Worm (Caenorhabditis elegans) whole organism, L1 larva: Measurements from ENCODE around the gene ZK856.16.
A peak's percentile ranks its signal among the peaks of the same experiment; 100 is the strongest.

Experiments
- C04F5.9 ChIP-seq: sonication (generic microtip); optimal IDR thresholded peaks from 2 replicates; lab custom pipeline; 2016; ENCODE audit warnings: missing genetic modification characterization, missing compliant biosample characterization
- C34B4.2 ChIP-seq: sonication (generic microtip); optimal IDR thresholded peaks from 2 replicates; lab custom pipeline; 2017; ENCODE audit warnings: mild to moderate bottlenecking, missing genetic modification characterization, missing compliant biosample characterization
- F16B12.6 ChIP-seq: fragments of 150-350 bp; optimal IDR thresholded peaks from 2 replicates; lab custom pipeline; 2014; ENCODE audit warnings: missing biosample characterization, missing genetic modification characterization
- Y116A8C.19 ChIP-seq: sonication (generic microtip); optimal IDR thresholded peaks from 2 replicates; lab custom pipeline; 2016; ENCODE audit warnings: missing compliant biosample characterization, missing genetic modification characterization, borderline replicate concordance
- aly-2 ChIP-seq: fragments of 150-350 bp; optimal IDR thresholded peaks from 2 replicates; lab custom pipeline; 2014; ENCODE audit warnings: missing biosample characterization, missing genetic modification characterization
- ama-1 ChIP-seq: fragments of 150-350 bp; optimal IDR thresholded peaks from 2 replicates; lab custom pipeline; 2014
- blmp-1 ChIP-seq: fragments of 150-350 bp; optimal IDR thresholded peaks from 2 replicates; lab custom pipeline; 2014; ENCODE audit warnings: missing biosample characterization, missing genetic modification characterization
- ceh-8 ChIP-seq: fragments of 200-800 bp; sonication (Bioruptor generic); optimal IDR thresholded peaks from 2 replicates; lab custom pipeline; 2018; ENCODE audit warnings: mild to moderate bottlenecking, missing genetic modification characterization, moderate library complexity, missing compliant biosample characterization
- ceh-90 ChIP-seq: sonication (generic microtip); optimal IDR thresholded peaks from 2 replicates; lab custom pipeline; 2016; ENCODE audit warnings: missing genetic modification characterization, missing compliant biosample characterization
- ces-1 ChIP-seq: fragments of 150-350 bp; optimal IDR thresholded peaks from 2 replicates; lab custom pipeline; 2014; ENCODE audit warnings: missing biosample characterization, missing genetic modification reagents, missing genetic modification characterization
- dsc-1 ChIP-seq: sonication (generic microtip); optimal IDR thresholded peaks from 2 replicates; lab custom pipeline; 2016; ENCODE audit warnings: mild to moderate bottlenecking, missing genetic modification characterization, missing compliant biosample characterization
- efl-3 ChIP-seq: fragments of 200-800 bp; sonication (Bioruptor generic); optimal IDR thresholded peaks from 2 replicates; lab custom pipeline; 2018; ENCODE audit warnings: mild to moderate bottlenecking, missing genetic modification characterization, missing compliant biosample characterization
- elt-2 ChIP-seq: sonication (generic microtip); optimal IDR thresholded peaks from 2 replicates; lab custom pipeline; 2016; ENCODE audit warnings: missing genetic modification characterization, mild to moderate bottlenecking, inconsistent platforms, missing compliant biosample characterization, missing genetic modification reagents
- fkh-4 ChIP-seq: sonication (generic microtip); optimal IDR thresholded peaks from 2 replicates; lab custom pipeline; 2016; ENCODE audit warnings: missing compliant biosample characterization, missing genetic modification characterization, borderline replicate concordance
- grh-1 ChIP-seq: fragments of 200-800 bp; sonication (Bioruptor generic); IDR thresholded peaks from 2 replicates; pipeline ENCODE4 v1.3.6; 2022; ENCODE audit warnings: missing genetic modification reagents, missing genetic modification characterization, missing compliant biosample characterization
- hlh-4 ChIP-seq: sonication (generic microtip); optimal IDR thresholded peaks from 2 replicates; lab custom pipeline; 2016; ENCODE audit warnings: mild to moderate bottlenecking, missing genetic modification characterization, missing compliant biosample characterization
- lin-14 ChIP-seq: fragments of 200-800 bp; sonication (Bioruptor generic); optimal IDR thresholded peaks from 2 replicates; lab custom pipeline; 2018; ENCODE audit warnings: mild to moderate bottlenecking, missing genetic modification characterization, moderate library complexity, missing compliant biosample characterization
- lsy-2 ChIP-seq, 2 experiments: fragments of 150-350 bp; optimal IDR thresholded peaks; 2 replicates each; lab custom pipeline; 2014; ENCODE audit warnings: missing biosample characterization in 2 of 2, missing genetic modification characterization in 2 of 2
- mdl-1 ChIP-seq, 2 experiments: fragments of 150-350 bp; optimal IDR thresholded peaks; 2 replicates each; lab custom pipeline; 2014 to 2017; ENCODE audit warnings: missing biosample characterization in 2 of 2, missing genetic modification characterization in 2 of 2, inconsistent platforms in 1 of 2
- mef-2 ChIP-seq: fragments of 150-350 bp; optimal IDR thresholded peaks from 2 replicates; lab custom pipeline; 2014; ENCODE audit warnings: missing biosample characterization, missing genetic modification characterization
- mep-1 ChIP-seq: fragments of 150-350 bp; optimal IDR thresholded peaks from 2 replicates; lab custom pipeline; 2014; ENCODE audit warnings: missing biosample characterization, missing genetic modification characterization
- nhr-12 ChIP-seq: sonication (generic microtip); optimal IDR thresholded peaks from 2 replicates; lab custom pipeline; 2017; ENCODE audit warnings: missing biosample characterization, missing genetic modification characterization
- nhr-237 ChIP-seq: fragments of 150-350 bp; optimal IDR thresholded peaks from 2 replicates; lab custom pipeline; 2014; ENCODE audit warnings: missing biosample characterization, missing genetic modification characterization
- nhr-28 ChIP-seq: fragments of 150-350 bp; optimal IDR thresholded peaks from 2 replicates; lab custom pipeline; 2014; ENCODE audit warnings: missing biosample characterization, missing genetic modification characterization
- nhr-47 ChIP-seq: sonication (generic microtip); optimal IDR thresholded peaks from 2 replicates; lab custom pipeline; 2016; ENCODE audit warnings: mild to moderate bottlenecking, missing genetic modification characterization, moderate library complexity, missing compliant biosample characterization
- nhr-71 ChIP-seq: sonication (generic microtip); optimal IDR thresholded peaks from 2 replicates; lab custom pipeline; 2016; ENCODE audit warnings: mild to moderate bottlenecking, missing genetic modification characterization, moderate library complexity, missing compliant biosample characterization
- nhr-76 ChIP-seq: sonication (generic microtip); optimal IDR thresholded peaks from 2 replicates; lab custom pipeline; 2017; ENCODE audit warnings: missing biosample characterization, missing genetic modification characterization
- pqm-1 ChIP-seq: sonication (generic microtip); optimal IDR thresholded peaks from 3 replicates; lab custom pipeline; 2017; ENCODE audit warnings: missing biosample characterization, missing genetic modification characterization
- rnt-1 ChIP-seq: sonication (generic microtip); optimal IDR thresholded peaks from 2 replicates; lab custom pipeline; 2016; ENCODE audit warnings: mild to moderate bottlenecking, missing genetic modification characterization, moderate library complexity, missing compliant biosample characterization
- snpc-4 ChIP-seq: fragments of 150-350 bp; optimal IDR thresholded peaks from 2 replicates; lab custom pipeline; 2014; ENCODE audit warnings: missing biosample characterization, missing genetic modification characterization
- sox-4 ChIP-seq: sonication (generic microtip); optimal IDR thresholded peaks from 2 replicates; lab custom pipeline; 2016; ENCODE audit warnings: missing genetic modification characterization, missing compliant biosample characterization
- sptf-1 ChIP-seq: fragments of 150-350 bp; optimal IDR thresholded peaks from 2 replicates; lab custom pipeline; 2014; ENCODE audit warnings: missing biosample characterization, missing genetic modification characterization
- sup-37 ChIP-seq: fragments of 200-800 bp; sonication (Bioruptor generic); optimal IDR thresholded peaks from 2 replicates; lab custom pipeline; 2018; ENCODE audit warnings: mild to moderate bottlenecking, missing genetic modification characterization, missing compliant biosample characterization
- swsn-7 ChIP-seq: sonication (generic microtip); optimal IDR thresholded peaks from 2 replicates; lab custom pipeline; 2016; ENCODE audit warnings: missing genetic modification characterization, missing compliant biosample characterization
- tbx-2 ChIP-seq: sonication (generic microtip); optimal IDR thresholded peaks from 2 replicates; lab custom pipeline; 2016; ENCODE audit warnings: missing genetic modification characterization, missing compliant biosample characterization
- unc-30 ChIP-seq: sonication (generic microtip); optimal IDR thresholded peaks from 2 replicates; lab custom pipeline; 2017; ENCODE audit warnings: missing biosample characterization, missing genetic modification characterization
- unc-62 ChIP-seq: fragments of 150-350 bp; optimal IDR thresholded peaks from 2 replicates; lab custom pipeline; 2014; ENCODE audit warnings: missing biosample characterization, missing genetic modification reagents, missing genetic modification characterization
- unc-86 ChIP-seq: sonication (generic microtip); optimal IDR thresholded peaks from 2 replicates; lab custom pipeline; 2016; ENCODE audit warnings: missing genetic modification characterization, missing compliant biosample characterization
- vab-15 ChIP-seq: sonication (generic microtip); optimal IDR thresholded peaks from 2 replicates; lab custom pipeline; 2017; ENCODE audit warnings: missing genotype, mild to moderate bottlenecking, missing genetic modification characterization, missing compliant biosample characterization
- zag-1 ChIP-seq: fragments of 150-350 bp; optimal IDR thresholded peaks from 2 replicates; lab custom pipeline; 2014; ENCODE audit warnings: missing biosample characterization, missing genetic modification characterization
- zip-4 ChIP-seq: fragments of 200-800 bp; sonication (Bioruptor generic); optimal IDR thresholded peaks from 2 replicates; lab custom pipeline; 2018; ENCODE audit warnings: mild to moderate bottlenecking, missing genetic modification characterization, moderate library complexity, missing compliant biosample characterization
- ztf-11 ChIP-seq, 2 experiments: sonication (generic microtip); optimal IDR thresholded peaks; 2 replicates each; lab custom pipeline; 2016 to 2017; ENCODE audit warnings: missing genetic modification characterization in 2 of 2, missing biosample characterization in 1 of 2, missing compliant biosample characterization in 1 of 2
- ztf-4 ChIP-seq: fragments of 150-350 bp; optimal IDR thresholded peaks from 2 replicates; lab custom pipeline; 2014; ENCODE audit warnings: missing biosample characterization, missing genetic modification characterization

Gene ZK856.16

DNA sequence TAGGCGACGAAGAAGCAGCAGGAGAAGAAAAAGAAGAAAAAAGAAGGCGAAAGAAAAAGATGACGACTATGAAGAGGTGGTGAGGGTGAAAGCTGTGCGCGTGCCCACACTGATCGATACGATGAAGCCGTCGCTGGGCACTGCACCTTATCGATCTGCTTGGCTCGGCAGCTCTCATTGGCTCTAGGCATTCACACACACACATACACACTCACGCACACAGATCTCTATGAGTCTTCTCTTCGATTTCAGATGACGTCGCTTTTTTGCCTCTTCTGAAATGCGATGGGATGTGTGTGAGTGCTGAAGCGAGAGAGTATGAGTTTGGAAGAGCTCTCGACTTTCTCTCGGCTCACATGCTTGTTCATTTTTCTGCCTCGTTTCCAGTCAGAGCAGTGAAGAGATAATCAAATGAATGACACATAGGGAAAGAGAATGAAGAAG lies 30.7 kb downstream of the ZK856.16 start (continued):
- TF ChIP-seq elt-2 (tag; lab: Kevin White, UChicago), result no peak
- TF ChIP-seq swsn-7, result peak; percentile 85
- TF ChIP-seq pqm-1, result no peak
- peak; percentile 55 for TF ChIP-seq mep-1 (tag; lab: Kevin White, UChicago)
- TF ChIP-seq ztf-4 (tag; lab: Kevin White, UChicago), result peak; percentile 76
- no peak for TF ChIP-seq nhr-12 (tag; lab: Kevin White, UChicago)
- TF ChIP-seq vab-15 (tag; lab: Kevin White, UChicago), result no peak
- no peak for TF ChIP-seq rnt-1
- TF ChIP-seq ceh-90 (tag; lab: Kevin White, UChicago), result no peak
- peak; percentile 24 for TF ChIP-seq nhr-237 (tag; lab: Kevin White, UChicago)
- TF ChIP-seq Y116A8C.19, result no peak
- peak; percentile 68 for TF ChIP-seq dsc-1 (tag; lab: Kevin White, UChicago)
- TF ChIP-seq lin-14 (GFP tag; lab: Kevin White, UChicago), result peak; percentile 97
- no peak for TF ChIP-seq F16B12.6
- TF ChIP-seq efl-3, result no peak
- no peak for TF ChIP-seq nhr-76 (tag; lab: Kevin White, UChicago)
- peak in 1 of 2 experiments; percentile 25 for TF ChIP-seq ztf-11 (tag; optimal IDR thresholded peaks at IDR 0.05; lab: Kevin White, UChicago)
- TF ChIP-seq grh-1 (GFP tag; lab: Robert Waterston, UW), result no peak
- TF ChIP-seq blmp-1 (tag; lab: Kevin White, UChicago), result no peak
- no peak for TF ChIP-seq sup-37
- peak; percentile 53 for TF ChIP-seq mef-2 (tag; lab: Kevin White, UChicago)
- no peak for TF ChIP-seq zip-4 (GFP tag; lab: Kevin White, UChicago)
- TF ChIP-seq ces-1 (GFP tag; lab: Kevin White, UChicago), result peak; percentile 70
- TF ChIP-seq zag-1 (tag; lab: Kevin White, UChicago), result peak; percentile 75
- TF ChIP-seq sptf-1, result no peak
- TF ChIP-seq unc-30 (tag; lab: Kevin White, UChicago), result no peak
- peak; percentile 82 for TF ChIP-seq tbx-2 (tag; lab: Kevin White, UChicago)
- TF ChIP-seq nhr-28 (tag; lab: Kevin White, UChicago), result no peak
- TF ChIP-seq snpc-4 (tag; lab: Kevin White, UChicago), result peak; percentile 45
- TF ChIP-seq unc-62 (GFP tag; lab: Kevin White, UChicago), result no peak
- TF ChIP-seq ceh-8 (GFP tag; lab: Kevin White, UChicago), result peak; percentile 77
- no peak for TF ChIP-seq hlh-4 (tag; lab: Kevin White, UChicago)
- peak in 1 of 2 experiments; percentile 51 for TF ChIP-seq mdl-1 (tag; optimal IDR thresholded peaks at IDR 0.05; lab: Kevin White, UChicago)
- TF ChIP-seq fkh-4 (tag; lab: Kevin White, UChicago), result no peak
- TF ChIP-seq sox-4 (tag; lab: Kevin White, UChicago), result peak; percentile 43
- no peak for TF ChIP-seq ama-1
- no peak for TF ChIP-seq C34B4.2 (tag; lab: Kevin White, UChicago)
- no peak for TF ChIP-seq C04F5.9 (tag; lab: Kevin White, UChicago)

DNA sequence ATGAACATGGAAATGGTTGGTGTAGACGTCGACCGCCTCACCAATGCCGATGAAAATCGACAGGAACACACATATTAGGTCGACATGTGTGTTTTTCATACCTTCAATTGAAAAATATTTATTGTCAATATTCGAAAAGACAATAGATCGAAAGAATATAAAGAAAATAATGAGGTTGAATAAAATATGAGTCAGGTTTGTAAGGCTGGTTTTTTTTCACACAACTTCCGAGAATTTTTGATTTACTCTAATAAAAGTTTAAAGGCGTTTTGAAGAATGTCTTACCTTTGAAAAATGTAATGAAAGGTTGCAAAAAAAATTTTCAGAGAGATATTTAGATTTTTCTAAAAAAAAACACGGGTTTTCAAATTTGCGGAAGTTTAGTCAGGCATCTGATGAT lies 31.7 kb downstream of the ZK856.16 start, which contains the start of gene egl-3:
TSS of gene egl-3 (minus strand) at position 101 of the 400 bp plus-strand sequence.
- TF ChIP-seq ztf-11 (tag; optimal IDR thresholded peaks at IDR 0.05; lab: Kevin White, UChicago), result no peak

DNA sequence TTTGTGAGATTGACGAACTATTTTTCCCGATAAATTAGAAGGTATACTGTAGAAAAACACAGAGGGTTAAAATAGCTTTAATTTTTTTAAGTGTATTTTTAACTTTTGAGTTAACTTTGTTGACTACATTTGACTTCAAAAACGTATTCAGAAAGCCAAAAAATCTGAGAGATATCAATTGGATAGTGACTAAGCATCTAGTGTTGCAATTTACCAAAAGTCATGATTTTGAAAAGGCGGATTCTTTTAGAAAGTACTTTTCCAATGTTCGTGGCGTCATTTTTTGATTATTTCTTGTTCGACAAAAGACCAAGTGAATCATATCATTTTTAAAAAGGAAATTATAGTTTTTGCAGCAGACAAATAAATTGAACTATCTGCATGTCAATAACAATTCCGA lies 36.5 kb downstream of the ZK856.16 start:
- TF ChIP-seq sup-37 (no peak), unc-86 (no peak), lsy-2 (tag; optimal IDR thresholded peaks at IDR 0.05; lab: Kevin White, UChicago) (peak in 1 of 2 experiments; percentile 16), aly-2 (peak; percentile 34), nhr-71 (peak; percentile 13), nhr-47 (tag; lab: Kevin White, UChicago) (peak; percentile 41)
